Worm (Caenorhabditis elegans) whole organism, late embryonic: ENCODE data around the gene ptr-19.
"Not testable (repeated sequence)": the region's sequence is repeated elsewhere in the genome, so short reads cannot be mapped to it uniquely, and the experiment has no call there.

Source experiments
- C08G9.2 ChIP-seq: sonication (generic microtip); optimal IDR thresholded peaks from 2 replicates; lab custom pipeline; 2016; ENCODE audit warnings: mild to moderate bottlenecking, missing genetic modification characterization, moderate library complexity, missing compliant biosample characterization
- C38D4.7 ChIP-seq: fragments of 200-800 bp; sonication (Bioruptor generic); optimal IDR thresholded peaks from 2 replicates; lab custom pipeline; 2018; ENCODE audit warnings: mild to moderate bottlenecking, missing genetic modification characterization, moderate library complexity, missing compliant biosample characterization
- K09A11.1 ChIP-seq: sonication (generic microtip); optimal IDR thresholded peaks from 2 replicates; lab custom pipeline; 2017; ENCODE audit warnings: antibody characterized with exemption, mild to moderate bottlenecking, missing genetic modification characterization, missing compliant biosample characterization; ENCODE audit not compliant: insufficient read depth
- ahr-1 ChIP-seq: sonication (generic microtip); optimal IDR thresholded peaks from 2 replicates; lab custom pipeline; 2016; ENCODE audit warnings: missing genetic modification characterization, missing compliant biosample characterization
- ama-1 ChIP-seq: fragments of 150-350 bp; optimal IDR thresholded peaks from 2 replicates; lab custom pipeline; 2014
- ceh-14 ChIP-seq: sonication (generic microtip); optimal IDR thresholded peaks from 2 replicates; lab custom pipeline; 2016; ENCODE audit warnings: missing genotype, missing genetic modification characterization, missing compliant biosample characterization
- ceh-2 ChIP-seq: sonication (generic microtip); optimal IDR thresholded peaks from 2 replicates; lab custom pipeline; 2016; ENCODE audit warnings: missing genotype, missing genetic modification characterization, missing compliant biosample characterization
- ceh-22 ChIP-seq: sonication (generic microtip); optimal IDR thresholded peaks from 2 replicates; lab custom pipeline; 2017; ENCODE audit warnings: missing biosample characterization, missing genetic modification characterization
- ceh-31 ChIP-seq: sonication (generic microtip); optimal IDR thresholded peaks from 2 replicates; lab custom pipeline; 2016; ENCODE audit warnings: missing genetic modification characterization, missing compliant biosample characterization
- ceh-9 ChIP-seq: sonication (generic microtip); optimal IDR thresholded peaks from 2 replicates; lab custom pipeline; 2016; ENCODE audit warnings: mild to moderate bottlenecking, missing genetic modification characterization, inconsistent platforms, missing compliant biosample characterization
- dmd-4 ChIP-seq: sonication (generic microtip); optimal IDR thresholded peaks from 2 replicates; lab custom pipeline; 2016; ENCODE audit warnings: borderline replicate concordance, missing genetic modification characterization, missing compliant biosample characterization
- elt-2 ChIP-seq: sonication (generic microtip); optimal IDR thresholded peaks from 2 replicates; lab custom pipeline; 2016; ENCODE audit warnings: missing genetic modification reagents, missing genetic modification characterization, missing compliant biosample characterization
- elt-4 ChIP-seq: sonication (generic microtip); optimal IDR thresholded peaks from 2 replicates; lab custom pipeline; 2016; ENCODE audit warnings: missing genetic modification characterization, missing compliant biosample characterization
- ets-4 ChIP-seq: sonication (generic microtip); optimal IDR thresholded peaks from 2 replicates; lab custom pipeline; 2016; ENCODE audit warnings: missing genetic modification characterization, missing compliant biosample characterization
- eyg-1 ChIP-seq: sonication (generic microtip); optimal IDR thresholded peaks from 2 replicates; lab custom pipeline; 2016; ENCODE audit warnings: missing genotype, missing genetic modification characterization, missing compliant biosample characterization
- fax-1 ChIP-seq: sonication (generic microtip); optimal IDR thresholded peaks from 2 replicates; lab custom pipeline; 2016; ENCODE audit warnings: missing genotype, missing genetic modification characterization, missing compliant biosample characterization
- fkh-6 ChIP-seq: sonication (generic microtip); optimal IDR thresholded peaks from 2 replicates; lab custom pipeline; 2016; ENCODE audit warnings: missing genetic modification characterization, missing compliant biosample characterization
- hlh-13 ChIP-seq: fragments of 200-800 bp; sonication (Bioruptor generic); optimal IDR thresholded peaks from 2 replicates; lab custom pipeline; 2018; ENCODE audit warnings: mild to moderate bottlenecking, missing genetic modification characterization, missing compliant biosample characterization
- hlh-15 ChIP-seq: sonication (generic microtip); optimal IDR thresholded peaks from 2 replicates; lab custom pipeline; 2016; ENCODE audit warnings: missing genetic modification characterization, missing compliant biosample characterization
- hlh-6 ChIP-seq: sonication (generic microtip); optimal IDR thresholded peaks from 2 replicates; lab custom pipeline; 2016; ENCODE audit warnings: missing genotype, missing genetic modification characterization, missing compliant biosample characterization
- hlh-8 ChIP-seq: sonication (generic microtip); optimal IDR thresholded peaks from 2 replicates; lab custom pipeline; 2016; ENCODE audit warnings: missing genotype, missing genetic modification characterization, missing compliant biosample characterization
- lim-6 ChIP-seq: sonication (generic microtip); optimal IDR thresholded peaks from 2 replicates; lab custom pipeline; 2016; ENCODE audit warnings: missing genetic modification characterization, missing compliant biosample characterization
- nfya-1 ChIP-seq: sonication (generic microtip); optimal IDR thresholded peaks from 2 replicates; lab custom pipeline; 2017; ENCODE audit warnings: missing genetic modification characterization, mild to moderate bottlenecking, missing compliant biosample characterization, antibody characterized with exemption, moderate library complexity
- nhr-232 ChIP-seq: sonication (generic microtip); optimal IDR thresholded peaks from 2 replicates; lab custom pipeline; 2016; ENCODE audit warnings: missing genetic modification characterization, missing compliant biosample characterization
- pag-3 ChIP-seq: sonication (generic microtip); optimal IDR thresholded peaks from 2 replicates; lab custom pipeline; 2016; ENCODE audit warnings: missing compliant biosample characterization, missing genetic modification characterization, borderline replicate concordance
- pha-4 ChIP-seq: fragments of 150-350 bp; optimal IDR thresholded peaks from 2 replicates; lab custom pipeline; 2018; ENCODE audit warnings: missing biosample characterization, missing genetic modification reagents, missing genetic modification characterization
- pqm-1 ChIP-seq: sonication (generic microtip); optimal IDR thresholded peaks from 2 replicates; lab custom pipeline; 2016; ENCODE audit warnings: missing genetic modification characterization, missing compliant biosample characterization
- pros-1 ChIP-seq: fragments of 150-350 bp; optimal IDR thresholded peaks from 2 replicates; lab custom pipeline; 2014; ENCODE audit warnings: missing biosample characterization, missing genetic modification reagents, missing genetic modification characterization
- sdc-2 ChIP-seq: sonication (generic microtip); optimal IDR thresholded peaks from 2 replicates; lab custom pipeline; 2016; ENCODE audit warnings: missing genotype, missing genetic modification characterization, missing compliant biosample characterization
- syd-9 ChIP-seq: sonication (generic microtip); optimal IDR thresholded peaks from 2 replicates; lab custom pipeline; 2016; ENCODE audit warnings: mild to moderate bottlenecking, missing genetic modification characterization, moderate library complexity, missing compliant biosample characterization
- tbx-2 ChIP-seq: sonication (generic microtip); optimal IDR thresholded peaks from 2 replicates; lab custom pipeline; 2016; ENCODE audit warnings: missing genetic modification characterization, missing compliant biosample characterization
- tbx-7 ChIP-seq: sonication (generic microtip); optimal IDR thresholded peaks from 2 replicates; lab custom pipeline; 2016; ENCODE audit warnings: missing genotype, missing genetic modification characterization, missing compliant biosample characterization
- ttx-3 ChIP-seq: sonication (generic microtip); optimal IDR thresholded peaks from 2 replicates; lab custom pipeline; 2016; ENCODE audit warnings: missing genetic modification reagents, missing genetic modification characterization, missing compliant biosample characterization
- unc-3 ChIP-seq, 2 experiments: fragments of 200-800 bp in 1 of 2; sonication (Bioruptor generic) in 1 of 2; sonication (generic microtip) in 1 of 2; conservative IDR thresholded peaks in 1 of 2; optimal IDR thresholded peaks in 1 of 2; 2 replicates each; pipeline versions ENCODE4 v1.3.6 to Lab custom; 2016 to 2022; ENCODE audit warnings: missing compliant biosample characterization in 2 of 2, missing genetic modification characterization in 2 of 2, missing genetic modification reagents in 1 of 2
- unc-42 ChIP-seq: sonication (generic microtip); optimal IDR thresholded peaks from 2 replicates; lab custom pipeline; 2016; ENCODE audit warnings: missing genotype, missing genetic modification characterization, missing compliant biosample characterization
- unc-86 ChIP-seq: sonication (generic microtip); optimal IDR thresholded peaks from 2 replicates; lab custom pipeline; 2016; ENCODE audit warnings: missing genetic modification characterization, missing compliant biosample characterization
- zip-5 ChIP-seq: sonication (generic microtip); optimal IDR thresholded peaks from 2 replicates; lab custom pipeline; 2016; ENCODE audit warnings: missing genetic modification characterization, missing compliant biosample characterization
- ztf-16 ChIP-seq: sonication (generic microtip); optimal IDR thresholded peaks from 2 replicates; lab custom pipeline; 2017; ENCODE audit warnings: missing genetic modification characterization, missing compliant biosample characterization

The ptr-19 gene

DNA sequence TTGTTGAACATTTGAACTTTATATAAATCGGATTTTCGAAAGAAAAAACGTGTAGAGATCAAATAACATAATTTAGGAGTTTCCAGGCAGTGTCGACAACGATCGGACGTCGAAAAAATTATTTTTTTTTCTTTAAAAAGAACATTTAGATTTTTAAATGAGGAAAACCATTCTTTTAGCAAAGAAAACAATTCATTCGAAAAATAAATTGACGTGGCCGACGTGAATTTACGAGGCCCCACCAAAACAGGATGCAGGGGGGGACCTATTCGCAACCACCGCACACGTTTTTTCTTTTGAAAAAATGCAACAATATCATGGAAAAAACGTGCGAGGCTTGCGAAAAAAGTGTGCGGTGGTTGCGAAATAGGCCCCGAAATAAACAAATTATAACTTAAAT, 31.6 kb upstream of the ptr-19 start, which contains the start of gene enu-3.6:
Gene enu-3.6, plus strand, starts transcription at position 392 of the 400 bp plus-strand sequence.
- TF ChIP-seq ztf-16; ahr-1 (tag; lab: Kevin White, UChicago); ceh-22 (tag; lab: Kevin White, UChicago): not testable (repeated sequence)

ce11 chrIII:10754379-10754778, 27.3 kb upstream of the ptr-19 start:
- no peak for TF ChIP-seq pqm-1
- TF ChIP-seq ttx-3 (tag; lab: Kevin White, UChicago), result no peak
- TF ChIP-seq hlh-15 (tag; lab: Kevin White, UChicago), result no peak
- no peak for TF ChIP-seq C08G9.2
- no peak for TF ChIP-seq unc-3 (GFP tag; conservative IDR thresholded peaks at IDR 0.05; lab: Robert Waterston, UW)
- TF ChIP-seq unc-3 (tag; optimal IDR thresholded peaks at IDR 0.05; lab: Kevin White, UChicago), result no peak
- no peak for TF ChIP-seq pros-1 (tag; lab: Kevin White, UChicago)
- TF ChIP-seq elt-4 (tag; lab: Kevin White, UChicago), result no peak
- TF ChIP-seq dmd-4 (tag; lab: Kevin White, UChicago), result no peak
- TF ChIP-seq sdc-2 (tag; lab: Kevin White, UChicago), result no peak
- TF ChIP-seq hlh-8, result no peak
- TF ChIP-seq pha-4 (tag; lab: Kevin White, UChicago), result no peak
- TF ChIP-seq, all 69 proteins: peak for 0

DNA sequence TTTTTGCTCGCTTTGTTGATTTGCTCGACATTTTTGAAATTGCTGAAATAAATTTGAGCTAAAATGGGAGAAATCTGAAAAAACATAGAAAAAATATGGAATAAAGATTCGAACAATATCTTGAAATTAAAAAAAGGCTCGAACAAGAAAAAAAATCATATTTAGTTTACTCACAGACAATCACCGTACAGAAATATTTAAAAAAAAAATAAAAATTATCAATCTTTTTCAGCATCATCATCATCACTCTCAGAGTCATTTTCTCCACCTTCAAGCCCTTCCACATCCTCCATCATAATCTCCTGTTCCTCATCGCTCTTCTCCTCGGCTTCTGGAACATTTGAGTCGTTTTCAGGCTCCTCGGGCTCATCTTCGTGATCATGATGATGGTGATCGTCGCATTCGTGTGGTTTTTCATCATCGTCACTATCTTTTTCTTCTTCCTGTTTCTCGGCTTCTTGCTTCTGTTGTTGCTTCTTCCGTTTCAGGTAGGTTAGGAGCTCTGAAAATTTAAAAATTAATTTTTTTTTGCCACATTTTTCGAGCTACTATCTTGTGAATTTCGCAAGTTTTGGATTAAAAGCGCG, 26.1 kb upstream of the ptr-19 start, which contains the start of gene hpl-2:
Gene hpl-2, minus strand, starts transcription at position 51 of the 587 bp plus-strand sequence.
- no peak for TF ChIP-seq zip-5 (tag; lab: Kevin White, UChicago)
- no peak for TF ChIP-seq unc-42
- TF ChIP-seq elt-2, result no peak
- TF ChIP-seq ceh-14 (tag; lab: Kevin White, UChicago), result no peak
- TF ChIP-seq fkh-6 (tag; lab: Kevin White, UChicago), result no peak
- TF ChIP-seq dmd-4 (tag; lab: Kevin White, UChicago), result no peak
- TF ChIP-seq ceh-9 (tag; lab: Kevin White, UChicago), result no peak

DNA sequence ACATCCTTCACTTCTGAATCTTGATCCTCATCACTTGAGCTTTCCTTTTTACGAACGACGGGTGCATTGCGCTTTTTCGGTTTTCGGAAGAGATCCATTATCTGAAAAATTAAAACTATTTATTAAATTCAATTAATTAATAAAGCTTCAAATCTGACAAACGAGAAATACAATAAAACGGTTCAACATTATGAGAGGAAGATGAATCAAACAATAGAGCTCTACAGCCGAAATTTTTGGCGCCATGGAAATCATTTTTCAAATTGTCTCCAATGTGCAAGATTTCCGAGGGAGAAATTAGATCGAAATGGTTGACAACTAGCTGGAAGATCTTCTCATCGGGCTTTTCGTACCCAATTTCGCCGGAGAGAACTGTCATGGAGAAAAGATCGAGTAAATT, 24.1 kb upstream of the ptr-19 start, which contains the start of gene rnf-113:
Gene rnf-113, minus strand, starts transcription at position 101 of the 400 bp plus-strand sequence.
- TF ChIP-seq syd-9 (tag; lab: Kevin White, UChicago), result no peak
- no peak for TF ChIP-seq hlh-6 (tag; lab: Kevin White, UChicago)
- no peak for TF ChIP-seq nhr-232 (tag; lab: Kevin White, UChicago)

DNA sequence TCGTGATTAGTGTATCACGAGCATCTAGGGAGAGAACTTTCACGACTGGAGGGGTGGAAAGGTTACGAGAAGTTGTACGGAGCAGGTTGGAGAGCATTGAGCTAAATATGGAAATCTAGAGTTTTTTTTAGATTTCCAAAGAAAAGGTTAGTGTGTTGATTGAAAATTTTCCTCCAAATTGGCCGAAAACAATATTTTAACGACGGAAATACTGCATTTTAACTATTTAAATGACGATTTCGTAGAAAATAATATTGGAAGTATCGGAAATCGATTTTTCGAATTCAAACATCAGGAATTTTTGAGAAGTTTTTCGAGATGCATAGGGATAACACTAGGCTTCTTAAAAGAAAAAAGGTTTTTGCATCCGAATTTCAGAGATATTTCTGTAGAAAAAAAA, 23.2 kb upstream of the ptr-19 start, which contains the start of gene K01G5.10:
Gene K01G5.10, minus strand, starts transcription at position 101 of the 400 bp plus-strand sequence.
- TF ChIP-seq lim-6 (tag; lab: Kevin White, UChicago), result no peak

DNA sequence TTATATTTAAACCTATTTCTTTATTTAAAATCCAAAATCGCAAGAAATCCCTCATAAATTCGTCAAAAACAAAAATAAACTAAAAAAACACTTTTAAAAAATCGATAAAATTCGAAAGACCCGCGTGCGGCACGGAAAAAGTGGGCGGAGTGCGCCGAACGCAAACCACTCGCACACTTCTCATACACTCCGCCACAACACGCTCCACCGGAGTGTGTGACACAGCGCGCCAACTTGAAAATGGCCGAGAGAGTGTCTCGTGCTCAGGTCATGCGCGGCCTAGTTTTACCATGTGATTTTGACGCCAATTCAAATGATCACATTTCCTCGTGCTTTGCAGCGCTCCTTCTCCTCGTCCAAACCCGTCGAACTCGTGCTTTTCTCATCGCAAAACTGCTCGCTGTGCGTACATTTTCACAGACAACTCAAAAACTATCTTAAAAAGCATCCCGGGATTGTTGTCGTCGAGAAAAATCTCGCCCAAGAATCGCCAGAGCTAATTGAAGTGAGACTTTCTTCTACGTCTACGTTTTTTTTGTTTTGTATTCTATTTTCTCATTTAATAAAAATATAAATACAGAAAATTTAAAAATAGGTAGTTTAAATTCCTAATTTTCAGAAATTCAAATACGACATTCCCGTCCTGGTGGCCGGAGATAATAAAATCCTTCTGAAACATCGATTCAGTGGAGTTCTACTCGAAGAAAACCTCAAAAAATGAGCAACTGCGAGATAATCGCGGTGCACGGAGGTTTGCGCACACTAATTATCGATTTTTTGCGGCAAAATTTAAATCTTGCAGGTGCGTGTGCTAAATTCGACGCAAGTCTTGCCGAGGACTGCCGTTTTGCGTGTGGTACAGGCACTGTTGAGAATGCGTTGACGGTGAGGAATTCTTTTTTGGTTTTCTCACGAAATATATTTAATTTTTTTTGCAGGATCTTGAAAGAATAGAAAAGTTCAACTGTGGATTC, 22.3 kb upstream of the ptr-19 start, which contains the start of gene tasp-1:
Gene tasp-1, plus strand, starts transcription at position 258 of the 974 bp plus-strand sequence.
- TF ChIP-seq K09A11.1, result peak; percentile 95
- peak; percentile 92 for TF ChIP-seq hlh-6 (tag; lab: Kevin White, UChicago)
- TF ChIP-seq nhr-232 (tag; lab: Kevin White, UChicago), result peak; percentile 62
- no peak for TF ChIP-seq ama-1
- peak; percentile 91 for TF ChIP-seq tbx-7
- TF ChIP-seq ceh-14 (tag; lab: Kevin White, UChicago), result peak; percentile 99
- TF ChIP-seq pag-3 (tag; lab: Kevin White, UChicago), result peak; percentile 95
- peak; percentile 98 for TF ChIP-seq lim-6 (tag; lab: Kevin White, UChicago)
- TF ChIP-seq pros-1 (tag; lab: Kevin White, UChicago), result peak; percentile 100
- peak; percentile 90 for TF ChIP-seq hlh-13 (GFP tag; lab: Kevin White, UChicago)
- TF ChIP-seq unc-3 (GFP tag; conservative IDR thresholded peaks at IDR 0.05; lab: Robert Waterston, UW), result peak; percentile 96
- TF ChIP-seq unc-3 (tag; optimal IDR thresholded peaks at IDR 0.05; lab: Kevin White, UChicago), result peak; percentile 97
- TF ChIP-seq elt-2, result peak; percentile 99
- peak; percentile 98 for TF ChIP-seq ceh-2 (tag; lab: Kevin White, UChicago)
- TF ChIP-seq fax-1 (tag; lab: Kevin White, UChicago), result peak; percentile 92
- TF ChIP-seq tbx-2, result peak; percentile 100
- peak; percentile 94 for TF ChIP-seq eyg-1 (tag; lab: Kevin White, UChicago)
- TF ChIP-seq unc-86, result peak; percentile 99
- TF ChIP-seq nfya-1 (tag; lab: Kevin White, UChicago), result peak; percentile 99
- TF ChIP-seq ets-4 (tag; lab: Kevin White, UChicago), result peak; percentile 99
- TF ChIP-seq ceh-31 (tag; lab: Kevin White, UChicago), result peak; percentile 100
- peak; percentile 80 for TF ChIP-seq C38D4.7 (GFP tag; lab: Kevin White, UChicago)
